Fruit fly (Drosophila melanogaster) whole organism, embryonic: ENCODE data around the gene CG42710.

Experiments
- Blimp-1 ChIP-seq: fragments of 200-800 bp; sonication (Bioruptor generic); optimal IDR thresholded peaks from 3 replicates; lab custom pipeline; 2018; ENCODE audit warnings: missing biosample characterization, missing genetic modification characterization, mild to moderate bottlenecking, moderate library complexity, missing genetic modification reagents
- CG1024 ChIP-seq: fragments of 200-800 bp; sonication (Bioruptor generic); IDR thresholded peaks from 2 replicates; pipeline ENCODE4 v1.3.6; 2022; ENCODE audit warnings: missing biosample characterization, missing genetic modification characterization
- CG10267 ChIP-seq: fragments of 200-800 bp; sonication (Bioruptor generic); optimal IDR thresholded peaks from 2 replicates; lab custom pipeline; 2018; ENCODE audit warnings: missing biosample characterization, mild to moderate bottlenecking, missing genetic modification characterization, moderate library complexity
- CG10431 ChIP-seq: fragments of 200-800 bp; sonication (Bioruptor generic); optimal IDR thresholded peaks from 3 replicates; lab custom pipeline; 2018; ENCODE audit warnings: missing biosample characterization, mild to moderate bottlenecking, missing genetic modification characterization
- CG10462 ChIP-seq: fragments of 200-800 bp; sonication (Bioruptor generic); optimal IDR thresholded peaks from 2 replicates; lab custom pipeline; 2016; ENCODE audit warnings: missing biosample characterization, missing genetic modification characterization
- CG10959 ChIP-seq: fragments of 200-800 bp; sonication (Bioruptor generic); IDR thresholded peaks from 2 replicates; pipeline ENCODE4 v1.3.6; 2022; ENCODE audit warnings: missing biosample characterization, missing genetic modification characterization
- CG10979 ChIP-seq: fragments of 200-800 bp; sonication (Bioruptor generic); optimal IDR thresholded peaks from 2 replicates; lab custom pipeline; 2018; ENCODE audit warnings: missing biosample characterization, mild to moderate bottlenecking, missing genetic modification characterization, moderate library complexity
- CG11695 ChIP-seq: fragments of 200-800 bp; sonication (Bioruptor generic); IDR thresholded peaks from 3 replicates; pipeline ENCODE4 v1.3.6; 2022; ENCODE audit warnings: missing biosample characterization, missing genetic modification characterization
- CG12391 ChIP-seq: fragments of 200-800 bp; sonication (Bioruptor generic); optimal IDR thresholded peaks from 3 replicates; lab custom pipeline; 2018; ENCODE audit warnings: missing biosample characterization, mild to moderate bottlenecking, missing genetic modification characterization, moderate library complexity
- CG13123 ChIP-seq: fragments of 200-800 bp; sonication (Bioruptor generic); optimal IDR thresholded peaks from 2 replicates; lab custom pipeline; 2016; ENCODE audit warnings: missing biosample characterization, missing genetic modification characterization
- CG1602 ChIP-seq: fragments of 200-800 bp; sonication (Bioruptor generic); optimal IDR thresholded peaks from 3 replicates; lab custom pipeline; 2016; ENCODE audit warnings: missing biosample characterization, missing genetic modification characterization
- CG17385 ChIP-seq: fragments of 200-800 bp; sonication (Bioruptor generic); optimal IDR thresholded peaks from 3 replicates; lab custom pipeline; 2018; ENCODE audit warnings: missing biosample characterization, mild to moderate bottlenecking, missing genetic modification characterization
- CG18476 ChIP-seq: fragments of 200-800 bp; sonication (Bioruptor generic); optimal IDR thresholded peaks from 2 replicates; lab custom pipeline; 2016; ENCODE audit warnings: missing biosample characterization, mild to moderate bottlenecking, missing genetic modification characterization
- CG2678 ChIP-seq: fragments of 200-800 bp; sonication (Bioruptor generic); optimal IDR thresholded peaks from 3 replicates; lab custom pipeline; 2019; ENCODE audit warnings: missing biosample characterization, mild to moderate bottlenecking, missing genetic modification characterization, moderate library complexity
- CG31441 ChIP-seq: fragments of 200-800 bp; sonication (Bioruptor generic); IDR thresholded peaks from 2 replicates; pipeline ENCODE4 v1.3.6; 2022; ENCODE audit warnings: missing biosample characterization, missing genetic modification characterization
- CG32772 ChIP-seq: fragments of 200-800 bp; sonication (Bioruptor generic); IDR thresholded peaks from 2 replicates; pipeline ENCODE4 v1.3.6; 2022; ENCODE audit warnings: missing biosample characterization, missing genetic modification characterization
- CG33557 ChIP-seq: fragments of 200-800 bp; sonication (Bioruptor generic); optimal IDR thresholded peaks from 2 replicates; lab custom pipeline; 2019; ENCODE audit warnings: missing biosample characterization, mild to moderate bottlenecking, missing genetic modification characterization, moderate library complexity
- CG3407 ChIP-seq: fragments of 200-800 bp; sonication (Bioruptor generic); optimal IDR thresholded peaks from 2 replicates; lab custom pipeline; 2018; ENCODE audit warnings: missing biosample characterization, mild to moderate bottlenecking, missing genetic modification characterization
- CG43689 ChIP-seq: fragments of 200-800 bp; sonication (Bioruptor generic); IDR thresholded peaks from 2 replicates; pipeline ENCODE4 v1.3.6; 2022; ENCODE audit warnings: missing biosample characterization, missing genetic modification characterization
- CG6272 ChIP-seq: fragments of 200-800 bp; sonication (Bioruptor generic); IDR thresholded peaks from 2 replicates; pipeline ENCODE4 v1.3.6; 2022; ENCODE audit warnings: missing biosample characterization, missing genetic modification characterization
- CG6689 ChIP-seq: fragments of 200-800 bp; sonication (Bioruptor generic); IDR thresholded peaks from 2 replicates; pipeline ENCODE4 v1.3.6; 2022; ENCODE audit warnings: missing biosample characterization, missing genetic modification characterization
- CG8359 ChIP-seq: fragments of 200-800 bp; sonication (Bioruptor generic); optimal IDR thresholded peaks from 2 replicates; lab custom pipeline; 2017; ENCODE audit warnings: missing biosample characterization, mild to moderate bottlenecking, missing genetic modification characterization, borderline replicate concordance
- E2f1 ChIP-seq: fragments of 200-800 bp; sonication (Bioruptor generic); IDR thresholded peaks from 2 replicates; pipeline ENCODE4 v1.3.6; 2022; ENCODE audit warnings: missing biosample characterization, missing genetic modification characterization
- HLH3B ChIP-seq: fragments of 200-800 bp; sonication (Bioruptor generic); IDR thresholded peaks from 2 replicates; pipeline ENCODE4 v1.3.6; 2022; ENCODE audit warnings: missing biosample characterization, missing genetic modification characterization
- Hand ChIP-seq: fragments of 200-800 bp; sonication (Bioruptor generic); optimal IDR thresholded peaks from 2 replicates; lab custom pipeline; 2017; ENCODE audit warnings: mild to moderate bottlenecking, missing biosample characterization, missing genetic modification reagents, missing genetic modification characterization
- Nf-YB ChIP-seq: fragments of 200-800 bp; sonication (Bioruptor generic); optimal IDR thresholded peaks from 3 replicates; lab custom pipeline; 2019; ENCODE audit warnings: missing biosample characterization, mild to moderate bottlenecking, missing genetic modification characterization, moderate library complexity
- Nf-YC ChIP-seq: fragments of 200-800 bp; optimal IDR thresholded peaks from 3 replicates; lab custom pipeline; 2019; ENCODE audit warnings: missing biosample characterization, mild to moderate bottlenecking, missing genetic modification characterization, moderate library complexity
- Spps ChIP-seq: fragments of 200-800 bp; sonication (Bioruptor generic); optimal IDR thresholded peaks from 2 replicates; lab custom pipeline; 2018; ENCODE audit warnings: missing biosample characterization, mild to moderate bottlenecking, missing genetic modification characterization
- Xbp1 ChIP-seq: fragments of 200-800 bp; sonication (Bioruptor generic); optimal IDR thresholded peaks from 3 replicates; lab custom pipeline; 2016; ENCODE audit warnings: missing biosample characterization, mild to moderate bottlenecking, missing genetic modification characterization
- Xrp1 ChIP-seq: fragments of 200-800 bp; sonication (Bioruptor generic); IDR thresholded peaks from 2 replicates; pipeline ENCODE4 v1.3.6; 2022; ENCODE audit warnings: missing biosample characterization, missing genetic modification characterization
- chm ChIP-seq: fragments of 200-800 bp; sonication (Bioruptor generic); IDR thresholded peaks from 2 replicates; pipeline ENCODE4 v1.3.6; 2022; ENCODE audit warnings: missing biosample characterization, missing genetic modification characterization
- ci ChIP-seq: fragments of 200-800 bp; sonication (Bioruptor generic); IDR thresholded peaks from 3 replicates; pipeline ENCODE4 v1.3.6; 2022; ENCODE audit warnings: missing biosample characterization, missing genetic modification characterization
- crp ChIP-seq, 2 experiments: fragments of 200-800 bp; sonication (Bioruptor generic); optimal IDR thresholded peaks; 2 replicates in 1 of 2; 3 replicates in 1 of 2; lab custom pipeline; 2017; ENCODE audit warnings: missing biosample characterization in 2 of 2, missing genetic modification characterization in 2 of 2, mild to moderate bottlenecking in 1 of 2, moderate library complexity in 1 of 2
- dmrt11E ChIP-seq: fragments of 200-800 bp; sonication (Bioruptor generic); optimal IDR thresholded peaks from 3 replicates; lab custom pipeline; 2018; ENCODE audit warnings: missing biosample characterization, mild to moderate bottlenecking, missing genetic modification characterization, moderate library complexity
- dmrt99B ChIP-seq: fragments of 200-800 bp; sonication (Bioruptor generic); optimal IDR thresholded peaks from 2 replicates; lab custom pipeline; 2018; ENCODE audit warnings: missing biosample characterization, mild to moderate bottlenecking, missing genetic modification characterization, moderate library complexity
- lola ChIP-seq, 3 experiments: fragments of >200 bp in 2 of 3; fragments of 200-800 bp in 1 of 3; sonication (Bioruptor generic) in 1 of 3; optimal IDR thresholded peaks; 2 replicates each; lab custom pipeline; 2017 to 2019; ENCODE audit warnings: missing biosample characterization in 3 of 3, missing genetic modification characterization in 3 of 3, mild to moderate bottlenecking in 1 of 3, moderate library complexity in 1 of 3
- nmo ChIP-seq: fragments of 200-800 bp; sonication (Bioruptor generic); optimal IDR thresholded peaks from 2 replicates; lab custom pipeline; 2018; ENCODE audit warnings: missing biosample characterization, mild to moderate bottlenecking, missing genetic modification characterization, moderate library complexity
- pfk ChIP-seq: fragments of 200-800 bp; sonication (Bioruptor generic); optimal IDR thresholded peaks from 2 replicates; lab custom pipeline; 2018; ENCODE audit warnings: missing biosample characterization, mild to moderate bottlenecking, missing genetic modification characterization, moderate library complexity
- phol ChIP-seq: fragments of 200-800 bp; sonication (Bioruptor generic); optimal IDR thresholded peaks from 3 replicates; lab custom pipeline; 2018; ENCODE audit warnings: missing biosample characterization, mild to moderate bottlenecking, missing genetic modification characterization, moderate library complexity
- pita ChIP-seq: fragments of 200-800 bp; sonication (Bioruptor generic); optimal IDR thresholded peaks from 2 replicates; lab custom pipeline; 2017; ENCODE audit warnings: missing biosample characterization, mild to moderate bottlenecking, missing genetic modification characterization
- run ChIP-seq: fragments of 200-800 bp; sonication (Bioruptor generic); optimal IDR thresholded peaks from 3 replicates; lab custom pipeline; 2018; ENCODE audit warnings: missing biosample characterization, mild to moderate bottlenecking, missing genetic modification characterization
- seq ChIP-seq: fragments of 200-800 bp; sonication (Bioruptor generic); IDR thresholded peaks from 2 replicates; pipeline ENCODE4 v1.3.6; 2022; ENCODE audit warnings: missing biosample characterization, missing genetic modification characterization
- stwl ChIP-seq: fragments of 200-800 bp; sonication (Bioruptor generic); optimal IDR thresholded peaks from 3 replicates; lab custom pipeline; 2018; ENCODE audit warnings: missing biosample characterization, mild to moderate bottlenecking, missing genetic modification characterization, moderate library complexity
- tin ChIP-seq: fragments of 200-800 bp; sonication (Bioruptor generic); optimal IDR thresholded peaks from 3 replicates; lab custom pipeline; 2016; ENCODE audit warnings: missing biosample characterization, missing genetic modification characterization
- unpg ChIP-seq: fragments of 200-800 bp; sonication (Bioruptor generic); optimal IDR thresholded peaks from 3 replicates; lab custom pipeline; 2018; ENCODE audit warnings: missing biosample characterization, mild to moderate bottlenecking, missing genetic modification characterization, moderate library complexity
- vfl ChIP-seq: fragments of 200-800 bp; sonication (Bioruptor generic); optimal IDR thresholded peaks from 2 replicates; lab custom pipeline; 2016; ENCODE audit warnings: missing biosample characterization, missing genetic modification characterization
- zf30C ChIP-seq: fragments of 200-800 bp; sonication (Bioruptor generic); optimal IDR thresholded peaks from 3 replicates; lab custom pipeline; 2018; ENCODE audit warnings: missing biosample characterization, mild to moderate bottlenecking, missing genetic modification characterization
- zfh1 ChIP-seq: fragments of 200-800 bp; sonication (Bioruptor generic); IDR thresholded peaks from 3 replicates; pipeline ENCODE4 v1.3.6; 2022; ENCODE audit warnings: missing biosample characterization, missing genetic modification characterization

CG42710 gene

dm6 chr2L:8794151-8794550, 11.9 kb upstream of the CG42710 start:
- peak; percentile 67 for TF ChIP-seq Nf-YB (GFP tag; lab: Kevin White, UChicago)
- no peak for TF ChIP-seq CG1602 (GFP tag; lab: Kevin White, UChicago)
- TF ChIP-seq CG11695 (GFP tag; lab: Robert Waterston, UW), result no peak
- TF ChIP-seq Nf-YC (tag; lab: Kevin White, UChicago), result peak; percentile 61

- TF ChIP-seq CG10959 (GFP tag; lab: Robert Waterston, UW), result no peak
- TF ChIP-seq Nf-YC (tag; lab: Kevin White, UChicago), result peak; percentile 71
- no peak for TF ChIP-seq chm (GFP tag; lab: Robert Waterston, UW)
- TF ChIP-seq crp (GFP tag; optimal IDR thresholded peaks at IDR 0.05; lab: Kevin White, UChicago), result no peak
- TF ChIP-seq Spps (tag; lab: Kevin White, UChicago), result no peak
- peak; percentile 62 for TF ChIP-seq Nf-YB (GFP tag; lab: Kevin White, UChicago)
- TF ChIP-seq CG1024 (GFP tag; lab: Robert Waterston, UW), result no peak
- no peak for TF ChIP-seq CG6272 (GFP tag; lab: Robert Waterston, UW)
- no peak for TF ChIP-seq E2f1
- TF ChIP-seq CG32772 (GFP tag; lab: Robert Waterston, UW), result no peak
- TF ChIP-seq CG13123, result no peak
- TF ChIP-seq pfk (GFP tag; lab: Kevin White, UChicago), result no peak
- no peak for TF ChIP-seq CG10431
- no peak for TF ChIP-seq vfl
- no peak for TF ChIP-seq pita
- TF ChIP-seq CG3407 (GFP tag; lab: Kevin White, UChicago), result no peak
- 0 out of 2 replicates have a peak, but pooled peaks have one; percentile 23 for TF ChIP-seq seq (GFP tag; lab: Robert Waterston, UW)
- no peak for TF ChIP-seq CG33557 (GFP tag; lab: Kevin White, UChicago)
- TF ChIP-seq run, result no peak
- TF ChIP-seq tin (GFP tag; lab: Kevin White, UChicago), result no peak
Measured at dm6 chr2L:8791703-8792102, 9.4 kb upstream of the CG42710 start.

dm6 chr2L:8787575-8787974, 5.3 kb upstream of the CG42710 start:
- peak; percentile 7 for TF ChIP-seq CG17385 (GFP tag; lab: Kevin White, UChicago)
- TF ChIP-seq unpg (GFP tag; lab: Kevin White, UChicago), result peak; percentile 42
- TF ChIP-seq zfh1, result peak; percentile 66; the same call in 2 of the 3 replicates
- no peak for TF ChIP-seq CG18476 (GFP tag; lab: Kevin White, UChicago)
- peak; percentile 5 for TF ChIP-seq Xbp1 (GFP tag; lab: Kevin White, UChicago)
- TF ChIP-seq CG12391 (tag; lab: Kevin White, UChicago), result peak; percentile 30
- peak; percentile 46 for TF ChIP-seq phol (tag; lab: Kevin White, UChicago)
- peak; percentile 46; the same call in 1 of the 2 replicates for TF ChIP-seq CG31441
- peak; percentile 25; the same call in 1 of the 2 replicates for TF ChIP-seq CG6689
- peak in 1 of 3 experiments; percentile 47 for TF ChIP-seq lola (GFP tag; optimal IDR thresholded peaks at IDR 0.05; lab: Kevin White, UChicago)
- TF ChIP-seq CG2678 (tag; lab: Kevin White, UChicago), result peak; percentile 33
- peak; percentile 52 for TF ChIP-seq zf30C
- no peak for TF ChIP-seq CG43689 (GFP tag; lab: Robert Waterston, UW)
- TF ChIP-seq Xrp1 (GFP tag; lab: Robert Waterston, UW), result peak; percentile 46; the same call in 1 of the 2 replicates
- TF ChIP-seq ci (GFP tag; lab: Robert Waterston, UW), result peak; percentile 59; the same call in 2 of the 3 replicates
- TF ChIP-seq dmrt11E (tag; lab: Kevin White, UChicago), result peak; percentile 60
- TF ChIP-seq dmrt99B, result peak; percentile 43
- TF ChIP-seq CG10462 (GFP tag; lab: Kevin White, UChicago), result no peak
- TF ChIP-seq Blimp-1 (GFP tag; lab: Kevin White, UChicago), result peak; percentile 48
- no peak for TF ChIP-seq CG8359 (GFP tag; lab: Kevin White, UChicago)
- peak; percentile 44 for TF ChIP-seq nmo (GFP tag; lab: Kevin White, UChicago)
- TF ChIP-seq stwl (tag; lab: Kevin White, UChicago), result no peak
- TF ChIP-seq CG10267 (tag; lab: Kevin White, UChicago), result peak; percentile 47
- TF ChIP-seq CG10979 (tag; lab: Kevin White, UChicago), result peak; percentile 65
- no peak for TF ChIP-seq Hand
- 0 out of 2 replicates have a peak, but pooled peaks have one; percentile 29 for TF ChIP-seq HLH3B (GFP tag; lab: Robert Waterston, UW)
